Fruit fly (Drosophila melanogaster) whole organism, embryonic: ENCODE data around the gene CG16789.

Experiments
- Abd-B ChIP-seq: fragments of 200-800 bp; sonication (Bioruptor generic); optimal IDR thresholded peaks from 2 replicates; lab custom pipeline; 2018; ENCODE audit warnings: missing biosample characterization, mild to moderate bottlenecking, missing genetic modification characterization, moderate library complexity
- Aef1 ChIP-seq: fragments of 200-800 bp; sonication (Bioruptor generic); IDR thresholded peaks from 3 replicates; pipeline ENCODE4 v1.3.6; 2022; ENCODE audit warnings: missing biosample characterization, missing genetic modification characterization
- Awh ChIP-seq: fragments of 200-800 bp; sonication (Bioruptor generic); IDR thresholded peaks from 2 replicates; pipeline ENCODE4, ENCODE4 v1.3.6; 2022; ENCODE audit warnings: missing biosample characterization, missing genetic modification characterization
- BEAF-32 ChIP-seq: fragments of 200-800 bp; sonication (Bioruptor generic); optimal IDR thresholded peaks from 3 replicates; lab custom pipeline; 2017; ENCODE audit warnings: missing biosample characterization, missing genetic modification characterization, mild to moderate bottlenecking, moderate library complexity, missing genetic modification reagents
- CG11398 ChIP-seq: fragments of 200-800 bp; sonication (Bioruptor generic); optimal IDR thresholded peaks from 2 replicates; lab custom pipeline; 2016; ENCODE audit warnings: missing biosample characterization, missing genetic modification characterization
- CG11560 ChIP-seq: fragments of 200-800 bp; sonication (Bioruptor generic); IDR thresholded peaks from 3 replicates; pipeline ENCODE4 v1.3.6; 2022; ENCODE audit warnings: missing biosample characterization, missing genetic modification characterization
- CG11696 ChIP-seq: fragments of 200-800 bp; sonication (Bioruptor generic); IDR thresholded peaks from 2 replicates; pipeline ENCODE4 v1.3.6; 2022; ENCODE audit warnings: missing biosample characterization, missing genetic modification characterization
- CG12236 ChIP-seq: fragments of 200-800 bp; sonication (Bioruptor generic); optimal IDR thresholded peaks from 2 replicates; lab custom pipeline; 2016; ENCODE audit warnings: missing biosample characterization, missing genetic modification characterization
- CG12942 ChIP-seq: fragments of 200-800 bp; sonication (Bioruptor generic); optimal IDR thresholded peaks from 3 replicates; lab custom pipeline; 2016; ENCODE audit warnings: missing biosample characterization, missing genetic modification characterization
- CG1602 ChIP-seq: fragments of 200-800 bp; sonication (Bioruptor generic); optimal IDR thresholded peaks from 3 replicates; lab custom pipeline; 2016; ENCODE audit warnings: missing biosample characterization, missing genetic modification characterization
- CG1647 ChIP-seq: fragments of 200-800 bp; sonication (Bioruptor generic); optimal IDR thresholded peaks from 3 replicates; lab custom pipeline; 2016; ENCODE audit warnings: missing biosample characterization, missing genetic modification characterization
- CG16779 ChIP-seq: fragments of 200-800 bp; sonication (Bioruptor generic); IDR thresholded peaks from 2 replicates; pipeline ENCODE4 v1.3.6; 2022; ENCODE audit warnings: missing biosample characterization, missing genetic modification characterization
- CG16813 ChIP-seq: fragments of 200-800 bp; sonication (Bioruptor generic); IDR thresholded peaks from 3 replicates; pipeline ENCODE4 v1.3.6; 2022; ENCODE audit warnings: missing biosample characterization, missing genetic modification characterization; ENCODE audit not compliant: partially characterized antibody
- CG17186 ChIP-seq: fragments of 200-800 bp; sonication (Bioruptor generic); optimal IDR thresholded peaks from 3 replicates; lab custom pipeline; 2017; ENCODE audit warnings: missing biosample characterization, missing genetic modification reagents, missing genetic modification characterization
- CG17359 ChIP-seq: fragments of 200-800 bp; sonication (Bioruptor generic); optimal IDR thresholded peaks from 3 replicates; lab custom pipeline; 2018; ENCODE audit warnings: missing biosample characterization, mild to moderate bottlenecking, missing genetic modification characterization, moderate library complexity
- CG18011 ChIP-seq: fragments of 200-800 bp; sonication (Bioruptor generic); optimal IDR thresholded peaks from 2 replicates; lab custom pipeline; 2017; ENCODE audit warnings: missing biosample characterization, missing genetic modification characterization, mild to moderate bottlenecking, moderate library complexity, missing genotype
- CG18764 ChIP-seq: fragments of 200-800 bp; sonication (Bioruptor generic); optimal IDR thresholded peaks from 3 replicates; lab custom pipeline; 2016; ENCODE audit warnings: missing biosample characterization, missing genetic modification characterization
- CG2202 ChIP-seq: fragments of 200-800 bp; sonication (Bioruptor generic); optimal IDR thresholded peaks from 2 replicates; lab custom pipeline; 2018; ENCODE audit warnings: missing biosample characterization, mild to moderate bottlenecking, missing genetic modification characterization
- CG32767 ChIP-seq: fragments of 200-800 bp; sonication (Bioruptor generic); IDR thresholded peaks from 2 replicates; pipeline ENCODE4 v1.3.6; 2022; ENCODE audit warnings: missing biosample characterization, missing genetic modification characterization
- CG32772 ChIP-seq: fragments of 200-800 bp; sonication (Bioruptor generic); IDR thresholded peaks from 2 replicates; pipeline ENCODE4 v1.3.6; 2022; ENCODE audit warnings: missing biosample characterization, missing genetic modification characterization
- CG34376 ChIP-seq: fragments of 200-800 bp; sonication (Bioruptor generic); optimal IDR thresholded peaks from 2 replicates; lab custom pipeline; 2018; ENCODE audit warnings: missing biosample characterization, mild to moderate bottlenecking, missing genetic modification characterization
- CG3995 ChIP-seq: fragments of 200-800 bp; sonication (Bioruptor generic); optimal IDR thresholded peaks from 3 replicates; lab custom pipeline; 2016; ENCODE audit warnings: missing biosample characterization, missing genetic modification characterization
- CG42726 ChIP-seq: fragments of 200-800 bp; sonication (Bioruptor generic); IDR thresholded peaks from 2 replicates; pipeline ENCODE4 v1.3.6; 2022; ENCODE audit warnings: missing biosample characterization, missing genetic modification characterization; ENCODE audit not compliant: partially characterized antibody
- Dad ChIP-seq: fragments of 200-800 bp; sonication (Bioruptor generic); optimal IDR thresholded peaks from 3 replicates; lab custom pipeline; 2016; ENCODE audit warnings: missing biosample characterization, missing genetic modification characterization
- Fer1 ChIP-seq: fragments of 200-800 bp; sonication (Bioruptor generic); optimal IDR thresholded peaks from 2 replicates; lab custom pipeline; 2017; ENCODE audit warnings: missing biosample characterization, mild to moderate bottlenecking, missing genetic modification characterization
- NfI ChIP-seq: fragments of 200-800 bp; sonication (Bioruptor generic); optimal IDR thresholded peaks from 3 replicates; lab custom pipeline; 2018; ENCODE audit warnings: missing biosample characterization, mild to moderate bottlenecking, missing genetic modification characterization, moderate library complexity
- Six4 ChIP-seq: fragments of 200-800 bp; sonication (Bioruptor generic); optimal IDR thresholded peaks from 2 replicates; lab custom pipeline; 2016; ENCODE audit warnings: missing biosample characterization, missing genetic modification characterization
- Sox100B ChIP-seq: fragments of 200-800 bp; sonication (Bioruptor generic); optimal IDR thresholded peaks from 3 replicates; lab custom pipeline; 2018; ENCODE audit warnings: missing biosample characterization, mild to moderate bottlenecking, missing genetic modification characterization
- Ssrp ChIP-seq: fragments of 200-800 bp; sonication (Bioruptor generic); optimal IDR thresholded peaks from 2 replicates; lab custom pipeline; 2018; ENCODE audit warnings: missing biosample characterization, mild to moderate bottlenecking, missing genetic modification characterization, moderate library complexity
- Trl ChIP-seq, 3 experiments: fragments of >200 bp in 2 of 3; fragments of 200-800 bp in 1 of 3; sonication (Bioruptor generic) in 1 of 3; optimal IDR thresholded peaks; 2 replicates in 1 of 3; 3 replicates in 2 of 3; lab custom pipeline; 2016 to 2017; ENCODE audit warnings: missing biosample characterization in 1 of 3, missing genetic modification characterization in 1 of 3
- bbx ChIP-seq: fragments of 200-800 bp; sonication (Bioruptor generic); IDR thresholded peaks from 2 replicates; pipeline ENCODE4 v1.3.6; 2022; ENCODE audit warnings: missing biosample characterization, missing genetic modification characterization; ENCODE audit not compliant: partially characterized antibody
- bigmax ChIP-seq: fragments of 200-800 bp; sonication (Bioruptor generic); optimal IDR thresholded peaks from 2 replicates; lab custom pipeline; 2018; ENCODE audit warnings: missing biosample characterization, mild to moderate bottlenecking, missing genetic modification characterization
- da ChIP-seq: fragments of 200-800 bp; sonication (Bioruptor generic); optimal IDR thresholded peaks from 2 replicates; lab custom pipeline; 2016; ENCODE audit warnings: missing biosample characterization, missing genetic modification characterization
- danr ChIP-seq: fragments of 200-800 bp; sonication (Bioruptor generic); IDR thresholded peaks from 2 replicates; pipeline ENCODE4 v1.3.6; 2022; ENCODE audit warnings: missing biosample characterization, missing genetic modification characterization
- dmrt99B ChIP-seq: fragments of 200-800 bp; sonication (Bioruptor generic); optimal IDR thresholded peaks from 2 replicates; lab custom pipeline; 2018; ENCODE audit warnings: missing biosample characterization, mild to moderate bottlenecking, missing genetic modification characterization, moderate library complexity
- fd64A ChIP-seq: fragments of 200-800 bp; sonication (Bioruptor generic); optimal IDR thresholded peaks from 3 replicates; lab custom pipeline; 2018; ENCODE audit warnings: missing biosample characterization, mild to moderate bottlenecking, missing genetic modification characterization
- jigr1 ChIP-seq: fragments of 200-800 bp; sonication (Bioruptor generic); IDR thresholded peaks from 3 replicates; pipeline ENCODE4 v1.3.6; 2022; ENCODE audit warnings: missing biosample characterization, missing genetic modification characterization
- jumu ChIP-seq: fragments of 200-800 bp; sonication (Bioruptor generic); optimal IDR thresholded peaks from 3 replicates; lab custom pipeline; 2016; ENCODE audit warnings: missing biosample characterization, missing genetic modification characterization
- mld ChIP-seq: fragments of 200-800 bp; sonication (Bioruptor generic); IDR thresholded peaks from 3 replicates; pipeline ENCODE4 v1.3.6; 2022; ENCODE audit warnings: missing biosample characterization, missing genetic modification characterization; ENCODE audit not compliant: partially characterized antibody
- pb ChIP-seq: fragments of 200-800 bp; sonication (Bioruptor generic); optimal IDR thresholded peaks from 3 replicates; lab custom pipeline; 2016; ENCODE audit warnings: missing biosample characterization, missing genetic modification characterization
- prd ChIP-seq, 3 experiments: fragments of >200 bp in 2 of 3; fragments of 200-800 bp in 1 of 3; sonication (Bioruptor generic) in 1 of 3; optimal IDR thresholded peaks in 2 of 3; IDR thresholded peaks in 1 of 3; 2 replicates in 2 of 3; 3 replicates in 1 of 3; pipeline versions ENCODE4 v1.3.6 to Lab custom; 2017 to 2022; ENCODE audit warnings: missing biosample characterization in 1 of 3, missing genetic modification characterization in 1 of 3
- pzg ChIP-seq: fragments of 200-800 bp; sonication (Bioruptor generic); optimal IDR thresholded peaks from 3 replicates; lab custom pipeline; 2018; ENCODE audit warnings: missing biosample characterization, mild to moderate bottlenecking, missing genetic modification characterization, moderate library complexity
- slou ChIP-seq: fragments of 200-800 bp; sonication (Bioruptor generic); optimal IDR thresholded peaks from 3 replicates; lab custom pipeline; 2016; ENCODE audit warnings: missing biosample characterization, missing genetic modification characterization
- sr ChIP-seq: fragments of 200-800 bp; sonication (Bioruptor generic); IDR thresholded peaks from 3 replicates; pipeline ENCODE4 v1.3.6; 2022; ENCODE audit warnings: missing biosample characterization, missing genetic modification characterization
- tin ChIP-seq: fragments of 200-800 bp; sonication (Bioruptor generic); optimal IDR thresholded peaks from 3 replicates; lab custom pipeline; 2016; ENCODE audit warnings: missing biosample characterization, missing genetic modification characterization
- twi ChIP-seq: fragments of 200-800 bp; optimal IDR thresholded peaks from 2 replicates; lab custom pipeline; 2019; ENCODE audit warnings: missing biosample characterization, mild to moderate bottlenecking, missing genetic modification characterization, moderate library complexity
- wor ChIP-seq: fragments of 200-800 bp; sonication (Bioruptor generic); IDR thresholded peaks from 2 replicates; pipeline ENCODE4 v1.3.6; 2022; ENCODE audit warnings: missing biosample characterization, missing genetic modification characterization
- zen ChIP-seq: fragments of 200-800 bp; sonication (Bioruptor generic); optimal IDR thresholded peaks from 3 replicates; lab custom pipeline; 2018; ENCODE audit warnings: missing biosample characterization, mild to moderate bottlenecking, missing genetic modification characterization, moderate library complexity

Gene CG16789

DNA sequence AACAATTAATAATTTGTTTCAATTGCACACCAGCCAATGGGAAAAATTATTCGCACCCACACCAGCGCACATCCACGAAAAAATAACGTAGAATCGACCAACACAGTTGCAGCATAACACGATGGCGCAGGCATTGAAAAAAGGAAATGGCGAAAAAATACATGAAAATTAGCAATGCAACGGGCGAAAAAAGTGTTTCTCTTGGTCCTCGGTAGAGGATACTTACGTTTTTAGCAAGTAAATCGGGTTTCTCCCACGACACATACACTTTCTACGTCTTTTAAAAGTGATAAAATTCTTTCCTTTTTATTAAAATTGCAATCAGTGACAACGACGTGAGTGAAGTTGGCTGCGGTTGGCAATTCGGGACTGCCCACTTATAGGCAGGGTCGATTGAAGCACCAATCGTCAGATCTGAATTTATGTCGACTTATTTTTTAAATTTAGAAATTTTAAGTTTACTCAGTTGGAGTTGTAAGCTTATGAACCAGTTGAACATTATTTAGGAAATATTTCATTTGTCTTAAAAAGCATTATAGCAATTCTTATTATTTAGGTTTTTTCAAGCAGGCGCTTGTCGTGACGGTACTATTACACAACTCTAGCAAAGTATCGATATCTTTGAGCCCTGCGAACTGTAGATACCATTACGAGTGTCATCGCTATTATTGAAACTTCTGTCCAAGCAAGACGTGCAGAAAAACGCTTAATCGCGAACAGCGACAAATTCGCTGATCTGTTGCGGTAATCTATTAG, 11.6 kb downstream of the CG16789 start, which contains the start of the genes Kap-alpha3 and Son (continued):
- TF ChIP-seq CG11696 (GFP tag; lab: Robert Waterston, UW) (peak; percentile 67), prd (optimal IDR thresholded peaks at IDR 0.05; lab: Kevin White, UChicago) (no peak), prd (GFP tag; IDR thresholded peaks at IDR 0.05; lab: Robert Waterston, UW) (peak; percentile 89), sr (GFP tag; lab: Robert Waterston, UW) (peak; percentile 89), CG2202 (tag; lab: Kevin White, UChicago) (peak; percentile 76), mld (peak; percentile 57; the same call in 1 of the 3 replicates), BEAF-32 (GFP tag; lab: Kevin White, UChicago) (peak; percentile 96), Fer1 (GFP tag; lab: Kevin White, UChicago) (peak; percentile 94), Ssrp (tag; lab: Kevin White, UChicago) (peak; percentile 79), Sox100B (GFP tag; lab: Kevin White, UChicago) (peak; percentile 95), Trl (optimal IDR thresholded peaks at IDR 0.05; lab: Kevin White, UChicago) (no peak), Trl (GFP tag; optimal IDR thresholded peaks at IDR 0.05; lab: Kevin White, UChicago) (peak; percentile 95), zen (tag; lab: Kevin White, UChicago) (peak; percentile 83), pb (peak; percentile 92), da (GFP tag; lab: Kevin White, UChicago) (peak; percentile 83), bbx (peak; percentile 64), bigmax (GFP tag; lab: Kevin White, UChicago) (peak; percentile 69), CG32772 (GFP tag; lab: Robert Waterston, UW) (peak; percentile 88), CG16779 (GFP tag; lab: Robert Waterston, UW) (peak; percentile 79; the same call in 1 of the 2 replicates), CG1647 (peak; percentile 91), danr (GFP tag; lab: Robert Waterston, UW) (peak; percentile 72), dmrt99B (tag; lab: Kevin White, UChicago) (peak; percentile 85), CG32767 (GFP tag; lab: Robert Waterston, UW) (peak; percentile 77), wor (GFP tag; lab: Robert Waterston, UW) (peak; percentile 72), NfI (GFP tag; lab: Kevin White, UChicago) (peak; percentile 97), CG1602 (GFP tag; lab: Kevin White, UChicago) (peak; percentile 86), Abd-B (GFP tag; lab: Kevin White, UChicago) (peak; percentile 90), pzg (peak; percentile 86), CG42726 (peak; percentile 65), CG18011 (GFP tag; lab: Kevin White, UChicago) (peak; percentile 80), twi (tag; lab: Kevin White, UChicago) (peak; percentile 90), Six4 (GFP tag; lab: Kevin White, UChicago) (peak; percentile 76), Dad (GFP tag; lab: Kevin White, UChicago) (peak; percentile 95), CG11560 (tag; lab: Robert Waterston, UW) (peak; percentile 71; the same call in 2 of the 3 replicates), tin (GFP tag; lab: Kevin White, UChicago) (peak; percentile 90), CG17359 (tag; lab: Kevin White, UChicago) (peak; percentile 88), CG17186 (GFP tag; lab: Kevin White, UChicago) (peak; percentile 88), CG34376 (peak; percentile 98), Aef1 (peak; percentile 85), jumu (GFP tag; lab: Kevin White, UChicago) (peak; percentile 89), CG12236 (GFP tag; lab: Kevin White, UChicago) (peak; percentile 86), CG16813 (peak; percentile 88), CG11398 (GFP tag; lab: Kevin White, UChicago) (peak; percentile 87), CG12942 (peak; percentile 91), Awh (GFP tag; lab: Robert Waterston, UW) (peak; percentile 87), CG18764 (peak; percentile 89), CG3995 (peak; percentile 91), slou (GFP tag; lab: Kevin White, UChicago) (peak; percentile 84), jigr1 (GFP tag; lab: Robert Waterston, UW) (peak; percentile 77; the same call in 2 of the 3 replicates), fd64A (GFP tag; lab: Kevin White, UChicago) (peak; percentile 86)
